Worm (Caenorhabditis elegans): ENCODE measurements around the gene Y1A5A.1.

The Y1A5A.1 gene

DNA sequence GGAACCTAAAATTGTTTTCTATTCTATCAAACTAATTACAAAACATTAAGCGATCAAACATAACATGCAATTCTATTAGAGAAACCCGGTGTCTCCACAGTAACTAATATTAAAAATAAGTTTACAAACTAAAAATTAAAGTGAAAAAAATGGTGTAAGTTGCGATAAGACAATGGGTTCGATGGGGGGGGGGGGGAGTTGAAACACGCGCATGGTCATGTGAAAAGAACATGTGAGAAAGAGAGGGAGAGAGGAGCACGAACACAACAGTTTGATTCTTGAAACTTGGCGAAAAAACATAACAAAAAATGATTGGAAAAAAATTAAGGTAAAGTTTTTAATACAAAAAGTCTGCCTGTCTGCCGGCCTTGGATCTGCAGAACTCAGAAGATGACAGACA lies 9.5 kb downstream of the Y1A5A.1 start:
- no peak for TF ChIP-seq fkh-10 (GFP tag; optimal IDR thresholded peaks at IDR 0.05)
- no peak for TF ChIP-seq lim-6 (tag; optimal IDR thresholded peaks at IDR 0.05)
- no peak for TF ChIP-seq ttx-3 (tag; optimal IDR thresholded peaks at IDR 0.05)
- no peak for TF ChIP-seq ceh-30 (tag; optimal IDR thresholded peaks at IDR 0.05)
- TF ChIP-seq ama-1 (optimal IDR thresholded peaks at IDR 0.05) = no peak
- TF ChIP-seq hlh-30 (tag; optimal IDR thresholded peaks at IDR 0.05; ENCODE audit: insufficient read depth) = no peak
- no peak for TF ChIP-seq fax-1 (tag; optimal IDR thresholded peaks at IDR 0.05)
- TF ChIP-seq dmd-4 (tag; optimal IDR thresholded peaks at IDR 0.05; ENCODE audit: borderline replicate concordance) = no peak
- no peak for TF ChIP-seq ceh-9 (tag; optimal IDR thresholded peaks at IDR 0.05)

ce11 chrIII:3976291-3976690 lies 10.2 kb downstream of the Y1A5A.1 start, which contains the start of gene msi-1:
Gene msi-1 (minus strand): TSS chrIII:3976391.
- no peak for TF ChIP-seq tbx-7 (tag; optimal IDR thresholded peaks at IDR 0.05)
- TF ChIP-seq pha-4 (tag; optimal IDR thresholded peaks at IDR 0.05) = no peak

- TF ChIP-seq dmd-4 (tag; optimal IDR thresholded peaks at IDR 0.05; ENCODE audit: borderline replicate concordance) = no peak
- TF ChIP-seq ceh-9 (tag; optimal IDR thresholded peaks at IDR 0.05) = no peak
- no peak for TF ChIP-seq unc-42 (tag; optimal IDR thresholded peaks at IDR 0.05)
- no peak for TF ChIP-seq rnt-1 (tag; optimal IDR thresholded peaks at IDR 0.05)
- TF ChIP-seq unc-3 (GFP tag; conservative IDR thresholded peaks at IDR 0.05) = no peak
- no peak for TF ChIP-seq unc-3 (tag; optimal IDR thresholded peaks at IDR 0.05)
- TF ChIP-seq hlh-30 (tag; optimal IDR thresholded peaks at IDR 0.05; ENCODE audit: insufficient read depth) = no peak
- no peak for TF ChIP-seq tbx-2 (tag; optimal IDR thresholded peaks at IDR 0.05)
- TF ChIP-seq elt-2 (tag; optimal IDR thresholded peaks at IDR 0.05) = no peak
- TF ChIP-seq Y22D7AL.16 (tag; optimal IDR thresholded peaks at IDR 0.05) = no peak
- TF ChIP-seq unc-55 (GFP tag; optimal IDR thresholded peaks at IDR 0.05) = no peak
- TF ChIP-seq ceh-6 (GFP tag; optimal IDR thresholded peaks at IDR 0.05) = no peak
- TF ChIP-seq K02D7.2 (tag; optimal IDR thresholded peaks at IDR 0.05) = no peak
- TF ChIP-seq pha-4 (tag; optimal IDR thresholded peaks at IDR 0.05) = no peak
- TF ChIP-seq npax-4 (tag; optimal IDR thresholded peaks at IDR 0.05) = no peak
- TF ChIP-seq pha-2 (tag; optimal IDR thresholded peaks at IDR 0.05) = no peak
Observed at ce11 chrIII:3975008-3975407, 11.5 kb downstream of the Y1A5A.1 start.

- TF ChIP-seq fkh-10 (GFP tag; optimal IDR thresholded peaks at IDR 0.05) = no peak
- TF ChIP-seq nfya-1 (tag; optimal IDR thresholded peaks at IDR 0.05) = peak; percentile 79
- no peak for TF ChIP-seq lin-11 (tag; optimal IDR thresholded peaks at IDR 0.05)
- TF ChIP-seq ceh-48 (tag; optimal IDR thresholded peaks at IDR 0.05) = no peak
- no peak for TF ChIP-seq dmd-4 (tag; optimal IDR thresholded peaks at IDR 0.05; ENCODE audit: borderline replicate concordance)
Observed at ce11 chrIII:3974503-3974902, 12.0 kb downstream of the Y1A5A.1 start.

ce11 chrIII:3972687-3973086 lies 13.8 kb downstream of the Y1A5A.1 start, which contains the start of gene R10E9.4:
Gene R10E9.4 (minus strand): TSS chrIII:3972787.
- TF ChIP-seq ttx-3 (tag; optimal IDR thresholded peaks at IDR 0.05) = no peak

DNA sequence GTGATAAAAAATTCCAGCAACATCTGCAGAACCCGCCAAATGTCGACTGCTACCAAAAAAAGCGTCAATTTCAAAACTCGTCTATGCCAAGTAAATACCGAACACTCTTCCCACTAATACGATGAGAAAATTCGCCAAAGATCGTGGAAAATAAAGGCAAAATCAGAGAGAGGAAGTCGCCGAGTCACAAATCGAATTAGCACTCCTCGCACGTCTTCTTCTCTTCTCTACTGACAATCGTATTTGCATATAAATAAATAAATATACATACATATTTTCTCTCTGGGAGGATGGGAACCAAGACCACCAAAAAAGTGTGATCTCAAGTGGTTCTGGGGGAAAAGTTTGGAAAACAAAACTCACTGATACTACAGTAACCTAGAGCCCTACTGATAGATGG lies 16.1 kb downstream of the Y1A5A.1 start:
- peak; percentile 89 for TF ChIP-seq unc-42 (tag; optimal IDR thresholded peaks at IDR 0.05)
- TF ChIP-seq fax-1 (tag; optimal IDR thresholded peaks at IDR 0.05) = no peak
- TF ChIP-seq elt-4 (tag; optimal IDR thresholded peaks at IDR 0.05) = no peak
- TF ChIP-seq ztf-16 (tag; optimal IDR thresholded peaks at IDR 0.05) = no peak
- no peak for TF ChIP-seq sdc-2 (tag; optimal IDR thresholded peaks at IDR 0.05)

- TF ChIP-seq rnt-1 (tag; optimal IDR thresholded peaks at IDR 0.05) = no peak
- TF ChIP-seq ceh-19 (GFP tag; optimal IDR thresholded peaks at IDR 0.05) = no peak
- no peak for TF ChIP-seq sox-4 (tag; optimal IDR thresholded peaks at IDR 0.05)
- no peak for TF ChIP-seq ceh-14 (tag; optimal IDR thresholded peaks at IDR 0.05)
- no peak for TF ChIP-seq K02D7.2 (tag; optimal IDR thresholded peaks at IDR 0.05)
- no peak for TF ChIP-seq eyg-1 (tag; optimal IDR thresholded peaks at IDR 0.05)
- no peak for TF ChIP-seq fax-1 (tag; optimal IDR thresholded peaks at IDR 0.05)
- TF ChIP-seq mec-3 (tag; optimal IDR thresholded peaks at IDR 0.05; ENCODE audit: borderline replicate concordance) = no peak
- TF ChIP-seq fkh-6 (tag; optimal IDR thresholded peaks at IDR 0.05) = no peak
- no peak for TF ChIP-seq pag-3 (tag; optimal IDR thresholded peaks at IDR 0.05; ENCODE audit: borderline replicate concordance)
- TF ChIP-seq dmd-4 (tag; optimal IDR thresholded peaks at IDR 0.05; ENCODE audit: borderline replicate concordance) = no peak
- no peak for TF ChIP-seq fkh-10 (GFP tag; optimal IDR thresholded peaks at IDR 0.05)
- TF ChIP-seq tbx-7 (tag; optimal IDR thresholded peaks at IDR 0.05) = no peak
- no peak for TF ChIP-seq nhr-232 (tag; optimal IDR thresholded peaks at IDR 0.05)
- no peak for TF ChIP-seq dve-1 (tag; optimal IDR thresholded peaks at IDR 0.05)
- TF ChIP-seq pha-2 (tag; optimal IDR thresholded peaks at IDR 0.05) = no peak
Observed at ce11 chrIII:3969133-3969532, 17.3 kb downstream of the Y1A5A.1 start.
